Worm (Caenorhabditis elegans): ENCODE results near the gene srz-6.

DNA sequence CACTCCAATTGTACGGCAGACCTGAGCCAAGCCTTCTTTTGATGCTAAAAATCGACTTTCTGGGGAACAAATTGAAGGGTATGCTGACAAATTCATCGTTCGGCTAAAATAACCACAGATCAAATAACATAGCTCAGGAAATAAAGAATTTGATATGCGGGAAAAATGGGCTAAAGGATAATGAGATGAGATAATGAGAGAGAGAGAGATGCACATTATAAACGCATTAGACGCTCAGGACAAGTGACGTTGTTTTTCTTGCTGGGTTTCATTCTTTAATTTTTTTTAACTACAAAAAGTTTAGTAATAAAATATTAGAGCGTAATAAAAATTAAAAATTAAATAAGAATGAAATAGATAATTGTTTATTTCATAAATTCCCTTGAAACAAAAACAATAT is 22.6 kb downstream of the srz-6 start, which contains the start of gene srh-69:
- no peak for TF ChIP-seq him-1 (tag; optimal IDR thresholded peaks at IDR 0.05)
- TF ChIP-seq W03F9.2 (tag; optimal IDR thresholded peaks at IDR 0.05), result no peak
